Worm (Caenorhabditis elegans) whole organism, L4 larva: ENCODE data around the gene C39B10.3.

Source experiments
- Y5F2A.4 ChIP-seq: fragments of 200-800 bp; sonication (Bioruptor generic); optimal IDR thresholded peaks from 2 replicates; lab custom pipeline; 2018; ENCODE audit warnings: mild to moderate bottlenecking, missing genetic modification characterization, missing compliant biosample characterization
- lsy-2 ChIP-seq, 2 experiments: fragments of 150-350 bp in 1 of 2; sonication (generic microtip) in 1 of 2; optimal IDR thresholded peaks; 2 replicates each; lab custom pipeline; 2014 to 2017; ENCODE audit warnings: missing biosample characterization in 2 of 2, missing genetic modification characterization in 2 of 2
- nhr-6 ChIP-seq: fragments of 150-350 bp; optimal IDR thresholded peaks from 2 replicates; lab custom pipeline; 2014; ENCODE audit warnings: missing biosample characterization, missing genetic modification characterization
- sdz-12 ChIP-seq: fragments of 200-800 bp; sonication (Bioruptor generic); optimal IDR thresholded peaks from 2 replicates; lab custom pipeline; 2018; ENCODE audit warnings: mild to moderate bottlenecking, missing genetic modification characterization, missing compliant biosample characterization

DNA sequence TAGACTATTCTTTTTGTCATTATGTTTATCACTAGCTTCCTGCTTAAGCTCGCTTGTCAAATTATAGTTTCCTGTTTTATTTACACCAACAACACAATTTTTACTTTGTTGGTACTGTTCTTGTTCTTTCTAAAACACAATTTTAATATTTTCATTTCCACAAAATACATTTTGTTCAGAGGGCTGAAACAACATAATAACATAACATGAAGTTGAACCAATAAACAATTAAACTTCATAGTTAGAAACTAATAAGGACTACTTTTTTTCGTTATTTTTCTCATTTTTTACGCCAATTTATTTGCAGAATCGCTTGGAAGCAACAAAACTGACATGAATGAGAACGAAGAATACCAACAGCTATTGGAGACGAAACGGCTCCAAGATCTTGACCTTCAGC is at the start of gene C39B10.3:
- TF ChIP-seq lsy-2 (tag; optimal IDR thresholded peaks at IDR 0.05; lab: Kevin White, UChicago) (no peak), nhr-6 (tag; lab: Kevin White, UChicago) (no peak), sdz-12 (GFP tag; lab: Kevin White, UChicago) (no peak), Y5F2A.4 (GFP tag; lab: Kevin White, UChicago) (no peak)
